Worm (Caenorhabditis elegans): ENCODE data around the gene xbx-6.

Gene xbx-6

DNA sequence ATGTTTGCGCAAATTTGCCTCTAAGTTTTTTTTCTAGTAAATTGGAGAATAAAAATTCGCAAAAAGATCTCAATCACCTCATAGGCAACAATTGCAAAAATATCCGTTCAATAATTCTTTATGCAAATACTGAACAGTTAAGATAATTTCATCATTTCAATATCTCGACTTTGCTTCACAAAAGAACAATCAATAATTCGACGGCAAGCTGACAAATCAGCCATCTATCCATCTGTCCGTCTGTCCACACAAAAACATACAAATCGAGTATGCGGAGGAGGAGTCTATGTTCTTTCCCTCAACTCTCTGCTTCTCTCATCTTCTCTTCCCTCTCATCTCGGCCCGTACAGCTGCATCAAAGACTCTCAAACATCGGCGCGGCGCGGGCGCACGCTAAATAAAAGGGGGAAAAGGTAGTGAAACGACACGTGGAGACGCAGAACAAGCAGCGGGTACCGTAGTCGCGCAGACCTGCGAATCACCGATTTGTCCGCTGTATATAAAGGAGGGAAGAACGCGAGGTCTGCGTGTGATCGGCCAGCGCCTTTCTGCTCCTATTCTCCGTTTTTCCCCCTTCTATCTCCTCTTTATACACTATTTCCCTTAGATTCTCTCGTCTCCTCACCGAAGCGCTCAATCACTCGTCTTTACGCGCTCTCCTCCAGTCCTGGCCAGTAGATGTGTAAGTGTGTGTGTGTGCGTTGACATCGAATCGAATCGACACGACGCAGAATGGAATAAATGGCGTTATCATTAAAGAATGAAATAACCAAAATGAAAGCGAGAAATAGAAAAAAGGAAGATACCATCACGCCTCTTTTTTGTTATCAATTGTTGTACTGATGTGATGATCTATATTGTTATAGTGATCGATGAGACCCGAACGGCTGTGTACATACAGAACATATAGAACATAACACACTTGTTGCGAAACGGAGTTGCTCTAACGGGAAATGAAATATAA, 28.2 kb downstream of the xbx-6 start (continued):
- TF ChIP-seq mdl-1 (tag; optimal IDR thresholded peaks at IDR 0.05) (peak; percentile 90 to 98), elt-1 (tag; optimal IDR thresholded peaks at IDR 0.05) (no peak), ama-1 (optimal IDR thresholded peaks at IDR 0.05) (peak; percentile 99), nhr-10 (tag; optimal IDR thresholded peaks at IDR 0.05) (peak; percentile 23), lin-39 (tag; optimal IDR thresholded peaks at IDR 0.05) (peak; percentile 80), peb-1 (tag; optimal IDR thresholded peaks at IDR 0.05) (no peak)

ce11 chrV:9731852-9732251, 29.0 kb downstream of the xbx-6 start:
- TF ChIP-seq ztf-4 (tag; optimal IDR thresholded peaks at IDR 0.05) (no peak), sem-4 (tag; optimal IDR thresholded peaks at IDR 0.05) (peak; percentile 32), C34F6.9 (tag; optimal IDR thresholded peaks at IDR 0.05) (peak; percentile 23), nhr-129 (tag; optimal IDR thresholded peaks at IDR 0.05) (peak; percentile 25), sma-9 (GFP tag; optimal IDR thresholded peaks at IDR 0.05) (peak; percentile 12), sma-9 (tag; optimal IDR thresholded peaks at IDR 0.05) (no peak), crh-2 (tag; optimal IDR thresholded peaks at IDR 0.05) (peak; percentile 29), nhr-10 (tag; optimal IDR thresholded peaks at IDR 0.05) (no peak), ceh-16 (tag; optimal IDR thresholded peaks at IDR 0.05) (no peak), unc-55 (GFP tag; optimal IDR thresholded peaks at IDR 0.05) (peak; percentile 8), egl-27 (tag; optimal IDR thresholded peaks at IDR 0.05) (no peak), nhr-21 (tag; optimal IDR thresholded peaks at IDR 0.05) (peak; percentile 51), ama-1 (optimal IDR thresholded peaks at IDR 0.05) (peak; percentile 5), aly-2 (tag; optimal IDR thresholded peaks at IDR 0.05) (no peak), nhr-6 (tag; optimal IDR thresholded peaks at IDR 0.05) (peak; percentile 32), mab-5 (tag; optimal IDR thresholded peaks at IDR 0.05) (no peak)

DNA sequence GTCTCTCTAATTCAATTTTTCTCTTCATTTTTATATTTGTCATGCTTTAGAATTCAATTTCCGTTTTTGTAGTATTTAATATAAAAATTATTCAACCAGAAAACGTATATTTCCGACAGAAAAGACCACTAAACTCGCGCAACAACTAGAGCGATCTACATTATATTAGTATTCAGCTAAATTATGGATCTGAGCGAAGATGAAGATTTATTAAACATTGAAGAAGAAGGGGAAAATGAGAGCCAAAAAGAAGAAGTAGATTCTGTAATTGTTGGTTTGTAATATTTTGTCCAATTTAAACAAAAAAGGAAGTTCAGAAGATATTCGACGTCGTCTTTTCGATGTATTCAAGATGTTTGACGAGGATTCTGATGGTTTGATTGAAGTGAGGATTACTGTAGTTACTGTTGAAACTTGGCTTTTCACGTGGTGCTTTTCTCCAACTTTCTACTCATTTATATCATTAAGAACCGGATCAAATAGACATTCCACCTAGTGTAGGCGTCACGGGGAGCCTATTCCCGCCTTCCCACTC, 31.1 kb downstream of the xbx-6 start, which contains the start of gene cal-7:
TSS of gene cal-7 (plus strand) at position 184 of the 535 bp plus-strand sequence.
- no peak for TF ChIP-seq sma-9 (GFP tag; optimal IDR thresholded peaks at IDR 0.05)
- TF ChIP-seq sma-9 (tag; optimal IDR thresholded peaks at IDR 0.05): no peak
- TF ChIP-seq fos-1 (tag; optimal IDR thresholded peaks at IDR 0.05): no peak
- peak in 1 of 2 experiments; percentile 30 for TF ChIP-seq lsy-2 (tag; optimal IDR thresholded peaks at IDR 0.05)
- TF ChIP-seq elt-3 (tag; optimal IDR thresholded peaks at IDR 0.05): no peak
- peak; percentile 24 for TF ChIP-seq sma-3 (GFP tag; optimal IDR thresholded peaks at IDR 0.05)

DNA sequence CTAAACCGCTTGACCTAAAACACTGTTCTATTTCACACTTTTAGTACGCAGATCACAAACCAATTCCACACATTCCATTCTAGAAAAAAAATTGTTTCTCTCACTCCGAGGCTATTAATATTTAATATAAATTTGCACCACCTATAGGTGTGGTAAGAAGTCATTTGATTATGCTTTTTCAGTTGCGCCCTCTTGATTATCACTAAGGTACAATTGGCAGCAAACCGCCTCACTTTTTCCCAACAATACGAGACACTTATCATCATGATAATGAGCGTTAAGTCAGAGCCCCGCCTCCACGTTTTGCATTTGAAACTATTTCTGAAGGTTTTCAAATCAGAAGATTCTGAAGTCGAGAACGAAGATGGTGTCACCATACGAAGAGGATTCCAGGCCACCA, 34.4 kb downstream of the xbx-6 start, which contains the start of gene aqp-4:
TSS of gene aqp-4 (plus strand) at position 270 of the 400 bp plus-strand sequence.
- TF ChIP-seq nhr-23 (tag; optimal IDR thresholded peaks at IDR 0.05): no peak
- no peak for TF ChIP-seq peb-1 (tag; optimal IDR thresholded peaks at IDR 0.05)
- no peak for TF ChIP-seq nhr-21 (tag; optimal IDR thresholded peaks at IDR 0.05)
- TF ChIP-seq crh-2 (tag; optimal IDR thresholded peaks at IDR 0.05): peak; percentile 25
- TF ChIP-seq fos-1 (tag; optimal IDR thresholded peaks at IDR 0.05): peak; percentile 78
- no peak for TF ChIP-seq sma-9 (GFP tag; optimal IDR thresholded peaks at IDR 0.05)
- TF ChIP-seq sma-9 (tag; optimal IDR thresholded peaks at IDR 0.05): no peak
- no peak for TF ChIP-seq R02D3.7 (tag; optimal IDR thresholded peaks at IDR 0.05)
- no peak for TF ChIP-seq lin-13 (GFP tag; optimal IDR thresholded peaks at IDR 0.05)
- TF ChIP-seq unc-62 (GFP tag; optimal IDR thresholded peaks at IDR 0.05): no peak
- no peak for TF ChIP-seq elt-3 (tag; optimal IDR thresholded peaks at IDR 0.05)

- no peak for TF ChIP-seq nhr-12 (tag; optimal IDR thresholded peaks at IDR 0.05)
- TF ChIP-seq elt-1 (tag; optimal IDR thresholded peaks at IDR 0.05): no peak
- TF ChIP-seq ztf-11 (tag; optimal IDR thresholded peaks at IDR 0.05): no peak
- peak; percentile 18 for TF ChIP-seq crh-2 (tag; optimal IDR thresholded peaks at IDR 0.05)
- TF ChIP-seq sma-9 (GFP tag; optimal IDR thresholded peaks at IDR 0.05): peak; percentile 24
- TF ChIP-seq sma-9 (tag; optimal IDR thresholded peaks at IDR 0.05): no peak
- peak; percentile 71 for TF ChIP-seq fos-1 (tag; optimal IDR thresholded peaks at IDR 0.05)
Observed at ce11 chrV:9738077-9738705, 35.3 kb downstream of the xbx-6 start.
